Fruit fly (Drosophila melanogaster) whole organism, embryonic: ENCODE results near the gene CG32320.

ENCODE experiments used
- ATbp ChIP-seq: fragments of 200-800 bp; sonication (Bioruptor generic); optimal IDR thresholded peaks from 2 replicates; lab custom pipeline; 2017; ENCODE audit warnings: missing biosample characterization, mild to moderate bottlenecking, missing genetic modification characterization, missing genetic modification reagents
- Antp ChIP-seq: fragments of 200-800 bp; sonication (Bioruptor generic); optimal IDR thresholded peaks from 3 replicates; lab custom pipeline; 2016; ENCODE audit warnings: missing biosample characterization, missing genetic modification characterization
- Atf6 ChIP-seq: fragments of 200-800 bp; sonication (Bioruptor generic); IDR thresholded peaks from 2 replicates; pipeline ENCODE4 v1.3.6; 2022; ENCODE audit warnings: missing biosample characterization, missing genetic modification characterization
- Bteb2 ChIP-seq: fragments of 200-800 bp; sonication (Bioruptor generic); optimal IDR thresholded peaks from 2 replicates; lab custom pipeline; 2016; ENCODE audit warnings: missing biosample characterization, missing genetic modification characterization
- C15 ChIP-seq: fragments of 200-800 bp; sonication (Bioruptor generic); IDR thresholded peaks from 3 replicates; pipeline ENCODE4 v1.3.6; 2022; ENCODE audit warnings: missing biosample characterization, missing genetic modification characterization
- CG10431 ChIP-seq: fragments of 200-800 bp; sonication (Bioruptor generic); optimal IDR thresholded peaks from 3 replicates; lab custom pipeline; 2018; ENCODE audit warnings: missing biosample characterization, mild to moderate bottlenecking, missing genetic modification characterization
- CG11456 ChIP-seq: fragments of 200-800 bp; sonication (Bioruptor generic); IDR thresholded peaks from 3 replicates; pipeline ENCODE4 v1.3.6; 2022; ENCODE audit warnings: missing biosample characterization, missing genetic modification characterization
- CG12219 ChIP-seq: fragments of 200-800 bp; sonication (Bioruptor generic); optimal IDR thresholded peaks from 3 replicates; lab custom pipeline; 2018; ENCODE audit warnings: missing biosample characterization, mild to moderate bottlenecking, missing genetic modification characterization
- CG13424 ChIP-seq: fragments of 200-800 bp; sonication (Bioruptor generic); optimal IDR thresholded peaks from 2 replicates; lab custom pipeline; 2019; ENCODE audit warnings: missing biosample characterization, mild to moderate bottlenecking, missing genetic modification characterization, moderate library complexity
- CG14441 ChIP-seq: fragments of 200-800 bp; sonication (Bioruptor generic); IDR thresholded peaks from 2 replicates; pipeline ENCODE4 v1.3.6; 2022; ENCODE audit warnings: missing biosample characterization, missing genetic modification characterization
- CG14667 ChIP-seq: fragments of 200-800 bp; sonication (Bioruptor generic); IDR thresholded peaks from 2 replicates; pipeline ENCODE4 v1.3.6; 2022; ENCODE audit warnings: missing biosample characterization, missing genetic modification characterization
- CG16815 ChIP-seq: fragments of 200-800 bp; sonication (Bioruptor generic); optimal IDR thresholded peaks from 3 replicates; lab custom pipeline; 2017; ENCODE audit warnings: missing biosample characterization, mild to moderate bottlenecking, missing genetic modification characterization
- CG17359 ChIP-seq: fragments of 200-800 bp; sonication (Bioruptor generic); optimal IDR thresholded peaks from 3 replicates; lab custom pipeline; 2018; ENCODE audit warnings: missing biosample characterization, mild to moderate bottlenecking, missing genetic modification characterization, moderate library complexity
- CG17568 ChIP-seq: fragments of 200-800 bp; sonication (Bioruptor generic); optimal IDR thresholded peaks from 2 replicates; lab custom pipeline; 2018; ENCODE audit warnings: missing biosample characterization, mild to moderate bottlenecking, missing genetic modification characterization, moderate library complexity
- CG17829 ChIP-seq: fragments of 200-800 bp; optimal IDR thresholded peaks from 2 replicates; lab custom pipeline; 2019; ENCODE audit warnings: missing biosample characterization, mild to moderate bottlenecking, missing genetic modification characterization, moderate library complexity
- CG32767 ChIP-seq: fragments of 200-800 bp; sonication (Bioruptor generic); IDR thresholded peaks from 2 replicates; pipeline ENCODE4 v1.3.6; 2022; ENCODE audit warnings: missing biosample characterization, missing genetic modification characterization
- CG34376 ChIP-seq: fragments of 200-800 bp; sonication (Bioruptor generic); optimal IDR thresholded peaks from 2 replicates; lab custom pipeline; 2018; ENCODE audit warnings: missing biosample characterization, mild to moderate bottlenecking, missing genetic modification characterization
- CG3838 ChIP-seq: fragments of 200-800 bp; sonication (Bioruptor generic); optimal IDR thresholded peaks from 3 replicates; lab custom pipeline; 2016; ENCODE audit warnings: missing biosample characterization, missing genetic modification characterization
- CG3847 ChIP-seq: fragments of 200-800 bp; sonication (Bioruptor generic); IDR thresholded peaks from 2 replicates; pipeline ENCODE4 v1.3.6; 2022; ENCODE audit warnings: missing biosample characterization, missing genetic modification characterization
- CG4404 ChIP-seq: fragments of 200-800 bp; sonication (Bioruptor generic); IDR thresholded peaks from 2 replicates; pipeline ENCODE4 v1.3.6; 2022; ENCODE audit warnings: missing biosample characterization, missing genetic modification characterization
- CG6791 ChIP-seq: fragments of 200-800 bp; sonication (Bioruptor generic); IDR thresholded peaks from 3 replicates; pipeline ENCODE4 v1.3.6; 2022; ENCODE audit warnings: missing biosample characterization, missing genetic modification characterization; ENCODE audit not compliant: partially characterized antibody
- CG8089 ChIP-seq: fragments of 200-800 bp; sonication (Bioruptor generic); optimal IDR thresholded peaks from 3 replicates; lab custom pipeline; 2016; ENCODE audit warnings: missing biosample characterization, missing genetic modification characterization
- CG8924 ChIP-seq: fragments of 200-800 bp; optimal IDR thresholded peaks from 3 replicates; lab custom pipeline; 2019; ENCODE audit warnings: missing biosample characterization, mild to moderate bottlenecking, missing genetic modification characterization, moderate library complexity
- CG9609 ChIP-seq: fragments of 200-800 bp; sonication (Bioruptor generic); optimal IDR thresholded peaks from 3 replicates; lab custom pipeline; 2016; ENCODE audit warnings: missing biosample characterization, missing genetic modification characterization
- D19B ChIP-seq: fragments of 200-800 bp; sonication (Bioruptor generic); optimal IDR thresholded peaks from 2 replicates; lab custom pipeline; 2017; ENCODE audit warnings: missing biosample characterization, mild to moderate bottlenecking, missing genetic modification characterization
- Dad ChIP-seq: fragments of 200-800 bp; sonication (Bioruptor generic); optimal IDR thresholded peaks from 3 replicates; lab custom pipeline; 2016; ENCODE audit warnings: missing biosample characterization, missing genetic modification characterization
- Deaf1 ChIP-seq: fragments of 200-800 bp; optimal IDR thresholded peaks from 3 replicates; lab custom pipeline; 2019; ENCODE audit warnings: missing biosample characterization, mild to moderate bottlenecking, missing genetic modification characterization, moderate library complexity
- Doc2 ChIP-seq: fragments of 200-800 bp; sonication (Bioruptor generic); IDR thresholded peaks from 2 replicates; pipeline ENCODE4 v1.3.6; 2022; ENCODE audit warnings: missing biosample characterization, missing genetic modification characterization
- Dp ChIP-seq: fragments of 200-800 bp; sonication (Bioruptor generic); optimal IDR thresholded peaks from 2 replicates; lab custom pipeline; 2018; ENCODE audit warnings: missing biosample characterization, mild to moderate bottlenecking, missing genetic modification characterization, moderate library complexity
- H2.0 ChIP-seq: fragments of 200-800 bp; sonication (Bioruptor generic); IDR thresholded peaks from 2 replicates; pipeline ENCODE4 v1.3.6; 2022; ENCODE audit warnings: missing biosample characterization, missing genetic modification characterization
- HLHmδ ChIP-seq: fragments of 200-800 bp; sonication (Bioruptor generic); optimal IDR thresholded peaks from 2 replicates; lab custom pipeline; 2018; ENCODE audit warnings: missing biosample characterization, mild to moderate bottlenecking, missing genetic modification characterization, moderate library complexity
- Mad ChIP-seq: fragments of 200-800 bp; sonication (Bioruptor generic); optimal IDR thresholded peaks from 2 replicates; lab custom pipeline; 2016; ENCODE audit warnings: missing biosample characterization, missing genetic modification characterization
- Meics ChIP-seq: fragments of 200-800 bp; sonication (Bioruptor generic); optimal IDR thresholded peaks from 2 replicates; lab custom pipeline; 2017; ENCODE audit warnings: missing biosample characterization, mild to moderate bottlenecking, missing genetic modification characterization
- NC2β ChIP-seq: fragments of 200-800 bp; sonication (Bioruptor generic); optimal IDR thresholded peaks from 2 replicates; lab custom pipeline; 2016; ENCODE audit warnings: missing biosample characterization, missing genetic modification characterization
- Sox100B ChIP-seq: fragments of 200-800 bp; sonication (Bioruptor generic); optimal IDR thresholded peaks from 3 replicates; lab custom pipeline; 2018; ENCODE audit warnings: missing biosample characterization, mild to moderate bottlenecking, missing genetic modification characterization
- Vsx1 ChIP-seq: fragments of 200-800 bp; sonication (Bioruptor generic); optimal IDR thresholded peaks from 2 replicates; lab custom pipeline; 2017; ENCODE audit warnings: missing biosample characterization, mild to moderate bottlenecking, missing genetic modification characterization, missing genetic modification reagents
- dmrt11E ChIP-seq: fragments of 200-800 bp; sonication (Bioruptor generic); optimal IDR thresholded peaks from 3 replicates; lab custom pipeline; 2018; ENCODE audit warnings: missing biosample characterization, mild to moderate bottlenecking, missing genetic modification characterization, moderate library complexity
- dmrt99B ChIP-seq: fragments of 200-800 bp; sonication (Bioruptor generic); optimal IDR thresholded peaks from 2 replicates; lab custom pipeline; 2018; ENCODE audit warnings: missing biosample characterization, mild to moderate bottlenecking, missing genetic modification characterization, moderate library complexity
- dysf ChIP-seq: fragments of 200-800 bp; sonication (Bioruptor generic); IDR thresholded peaks from 3 replicates; pipeline ENCODE4 v1.3.6; 2022; ENCODE audit warnings: missing biosample characterization, missing genetic modification characterization
- fu2 ChIP-seq: fragments of 200-800 bp; sonication (Bioruptor generic); optimal IDR thresholded peaks from 2 replicates; lab custom pipeline; 2016; ENCODE audit warnings: missing biosample characterization, missing genetic modification characterization
- gfzf ChIP-seq: fragments of 200-800 bp; sonication (Bioruptor generic); optimal IDR thresholded peaks from 2 replicates; lab custom pipeline; 2016; ENCODE audit warnings: missing biosample characterization, mild to moderate bottlenecking, missing genetic modification characterization, moderate library complexity
- hb ChIP-seq: fragments of 200-800 bp; sonication (Bioruptor generic); IDR thresholded peaks from 3 replicates; pipeline ENCODE4 v1.3.6; 2022; ENCODE audit warnings: missing biosample characterization, missing genetic modification characterization; ENCODE audit not compliant: partially characterized antibody
- nau ChIP-seq: fragments of 200-800 bp; sonication (Bioruptor generic); optimal IDR thresholded peaks from 3 replicates; lab custom pipeline; 2017; ENCODE audit warnings: missing biosample characterization, mild to moderate bottlenecking, missing genetic modification characterization, missing genetic modification reagents
- prd ChIP-seq, 3 experiments: fragments of >200 bp in 2 of 3; fragments of 200-800 bp in 1 of 3; sonication (Bioruptor generic) in 1 of 3; optimal IDR thresholded peaks in 2 of 3; IDR thresholded peaks in 1 of 3; 2 replicates in 2 of 3; 3 replicates in 1 of 3; pipeline versions ENCODE4 v1.3.6 to Lab custom; 2017 to 2022; ENCODE audit warnings: missing biosample characterization in 1 of 3, missing genetic modification characterization in 1 of 3
- pros ChIP-seq: fragments of 200-800 bp; sonication (Bioruptor generic); optimal IDR thresholded peaks from 3 replicates; lab custom pipeline; 2019; ENCODE audit warnings: missing biosample characterization, mild to moderate bottlenecking, missing genetic modification characterization, moderate library complexity
- slbo ChIP-seq: fragments of 200-800 bp; sonication (Bioruptor generic); IDR thresholded peaks from 2 replicates; pipeline ENCODE4 v1.3.6; 2022; ENCODE audit warnings: missing biosample characterization, missing genetic modification characterization
- so ChIP-seq: fragments of 200-800 bp; sonication (Bioruptor generic); IDR thresholded peaks from 3 replicates; pipeline ENCODE4 v1.3.6; 2022; ENCODE audit warnings: missing biosample characterization, missing genetic modification characterization
- sr ChIP-seq: fragments of 200-800 bp; sonication (Bioruptor generic); IDR thresholded peaks from 3 replicates; pipeline ENCODE4 v1.3.6; 2022; ENCODE audit warnings: missing biosample characterization, missing genetic modification characterization
- tap ChIP-seq: fragments of 200-800 bp; optimal IDR thresholded peaks from 3 replicates; lab custom pipeline; 2019; ENCODE audit warnings: missing biosample characterization, mild to moderate bottlenecking, missing genetic modification characterization, moderate library complexity
- wdn ChIP-seq: fragments of 200-800 bp; sonication (Bioruptor generic); IDR thresholded peaks from 2 replicates; pipeline ENCODE4 v1.3.6; 2022; ENCODE audit warnings: missing biosample characterization, missing genetic modification characterization

Gene CG32320

DNA sequence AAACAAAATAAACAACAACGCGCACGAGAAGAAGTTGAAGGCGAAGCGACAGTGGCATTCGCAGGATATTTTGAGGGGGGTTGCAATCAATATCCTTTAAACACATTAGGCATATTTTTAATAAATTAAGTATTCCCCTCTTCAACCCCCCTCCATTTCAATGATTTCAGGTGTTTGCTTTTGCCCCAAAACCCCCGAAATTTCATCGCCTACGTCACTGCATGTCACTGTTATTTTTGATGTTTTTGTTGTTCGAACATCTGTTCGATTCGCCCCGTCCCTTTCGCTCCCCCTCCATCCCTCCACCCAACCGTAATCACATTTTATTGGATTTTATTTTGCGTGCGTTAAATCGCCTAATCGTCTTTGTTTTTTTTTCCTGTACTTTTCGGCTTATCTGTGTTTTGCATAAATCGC lies 30.2 kb upstream of the CG32320 start (continued):
- TF ChIP-seq so (GFP tag; lab: Robert Waterston, UW) = peak; percentile 84
- peak; percentile 22 for TF ChIP-seq nau (GFP tag; lab: Kevin White, UChicago)
- TF ChIP-seq pros = no peak
- TF ChIP-seq hb = no peak
- TF ChIP-seq CG13424 (tag; lab: Kevin White, UChicago) = peak; percentile 65
- no peak; the same call in 1 of the 2 replicates for TF ChIP-seq Doc2 (GFP tag; lab: Robert Waterston, UW)
- peak; percentile 83 for TF ChIP-seq CG16815
- TF ChIP-seq dmrt99B (tag; lab: Kevin White, UChicago) = peak; percentile 84
- peak; percentile 58 for TF ChIP-seq Dad (GFP tag; lab: Kevin White, UChicago)
- peak; percentile 82 for TF ChIP-seq CG3847 (GFP tag; lab: Robert Waterston, UW)
- TF ChIP-seq Meics = peak; percentile 80
- peak; percentile 64 for TF ChIP-seq CG17359 (tag; lab: Kevin White, UChicago)
- TF ChIP-seq dysf = peak; percentile 89
- TF ChIP-seq CG12219 (GFP tag; lab: Kevin White, UChicago) = peak; percentile 65
- peak; percentile 74 for TF ChIP-seq CG9609 (GFP tag; lab: Kevin White, UChicago)
- TF ChIP-seq ATbp (GFP tag; lab: Kevin White, UChicago) = peak; percentile 60
- TF ChIP-seq fu2 (GFP tag; lab: Kevin White, UChicago) = no peak
- TF ChIP-seq CG8089 (GFP tag; lab: Kevin White, UChicago) = peak; percentile 47
- TF ChIP-seq CG3838 (GFP tag; lab: Kevin White, UChicago) = no peak
- peak; percentile 86 for TF ChIP-seq dmrt11E (tag; lab: Kevin White, UChicago)
- TF ChIP-seq Dp (GFP tag; lab: Kevin White, UChicago) = no peak
- TF ChIP-seq tap (tag; lab: Kevin White, UChicago) = peak; percentile 68
- TF ChIP-seq Sox100B (GFP tag; lab: Kevin White, UChicago) = peak; percentile 38
- no peak for TF ChIP-seq CG10431 (GFP tag; lab: Kevin White, UChicago)
- peak; percentile 92 for TF ChIP-seq slbo (GFP tag; lab: Robert Waterston, UW)
- peak; percentile 80 for TF ChIP-seq CG17829 (tag; lab: Kevin White, UChicago)
- TF ChIP-seq HLHmδ (GFP tag; lab: Kevin White, UChicago) = no peak
- peak; percentile 85 for TF ChIP-seq H2.0 (GFP tag; lab: Robert Waterston, UW)
- no peak for TF ChIP-seq CG6791 (GFP tag; lab: Robert Waterston, UW)
- TF ChIP-seq CG34376 (GFP tag; lab: Kevin White, UChicago) = peak; percentile 4
- no peak for TF ChIP-seq gfzf
- peak; percentile 77 for TF ChIP-seq CG14667 (GFP tag; lab: Robert Waterston, UW)
- TF ChIP-seq Mad (GFP tag; lab: Kevin White, UChicago) = peak; percentile 66
- peak; percentile 35 for TF ChIP-seq Bteb2 (GFP tag; lab: Kevin White, UChicago)
- TF ChIP-seq CG8924 (tag; lab: Kevin White, UChicago) = peak; percentile 79
- peak; percentile 46 for TF ChIP-seq D19B
- peak; percentile 39 for TF ChIP-seq CG17568
- peak; percentile 82 for TF ChIP-seq Atf6 (GFP tag; lab: Robert Waterston, UW)
- TF ChIP-seq CG4404 (GFP tag; lab: Robert Waterston, UW) = peak; percentile 97
- peak; percentile 80 for TF ChIP-seq Antp (GFP tag; lab: Kevin White, UChicago)
- TF ChIP-seq wdn (GFP tag; lab: Robert Waterston, UW) = peak; percentile 79
- TF ChIP-seq CG14441 (GFP tag; lab: Robert Waterston, UW) = peak; percentile 88
- peak; percentile 60 for TF ChIP-seq NC2β (GFP tag; lab: Kevin White, UChicago)
- TF ChIP-seq CG11456 (GFP tag; lab: Robert Waterston, UW) = peak; percentile 86
- TF ChIP-seq Deaf1 = peak; percentile 22
- no peak for TF ChIP-seq C15 (GFP tag; lab: Robert Waterston, UW)
- TF ChIP-seq prd (optimal IDR thresholded peaks at IDR 0.05; lab: Kevin White, UChicago) = no peak
- peak; percentile 98 for TF ChIP-seq prd (GFP tag; IDR thresholded peaks at IDR 0.05; lab: Robert Waterston, UW)
- peak; percentile 71 for TF ChIP-seq CG32767 (GFP tag; lab: Robert Waterston, UW)
- no peak for TF ChIP-seq Vsx1
- TF ChIP-seq sr (GFP tag; lab: Robert Waterston, UW) = peak; percentile 69; the same call in 2 of the 3 replicates
